Worm (Caenorhabditis elegans): ENCODE results near the gene frpr-9.

frpr-9 gene

DNA sequence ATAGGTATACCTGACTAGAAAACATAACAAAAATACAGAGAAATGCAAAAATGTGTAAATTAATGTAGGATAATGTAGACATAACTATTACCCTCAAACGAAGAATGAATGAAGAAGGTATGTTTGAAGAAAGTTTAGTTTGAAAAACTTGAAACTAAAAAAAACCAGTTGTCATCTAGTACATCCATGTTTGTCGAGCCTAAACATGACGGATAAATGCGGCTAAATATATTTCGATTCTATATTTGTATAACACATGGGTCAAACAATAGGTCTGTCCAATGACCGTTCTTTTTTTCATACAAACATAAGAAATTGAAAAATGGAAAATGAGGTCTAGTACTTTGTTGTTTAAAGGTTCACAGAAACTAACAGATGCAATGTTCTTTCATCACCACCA is 21.8 kb upstream of the frpr-9 start, which contains the start of gene F17C11.22:
TSS of gene F17C11.22 (minus strand) at position 101 of the 400 bp plus-strand sequence.
- TF ChIP-seq ttx-3 (tag; optimal IDR thresholded peaks at IDR 0.05) (no peak), ceh-24 (tag; optimal IDR thresholded peaks at IDR 0.05) (no peak), dmd-4 (tag; optimal IDR thresholded peaks at IDR 0.05; ENCODE audit: borderline replicate concordance) (no peak), syd-9 (tag; optimal IDR thresholded peaks at IDR 0.05) (no peak), K09A11.1 (tag; optimal IDR thresholded peaks at IDR 0.05; ENCODE audit: insufficient read depth) (no peak), nfya-1 (tag; optimal IDR thresholded peaks at IDR 0.05) (no peak), T23F11.4 (GFP tag; optimal IDR thresholded peaks at IDR 0.05) (no peak), pag-3 (tag; optimal IDR thresholded peaks at IDR 0.05; ENCODE audit: borderline replicate concordance) (no peak), sdc-2 (tag; optimal IDR thresholded peaks at IDR 0.05) (no peak), pax-1 (tag; optimal IDR thresholded peaks at IDR 0.05) (no peak), sox-2 (GFP tag; IDR thresholded peaks at IDR 0.05) (no peak), pha-4 (tag; optimal IDR thresholded peaks at IDR 0.05) (no peak), ceh-18 (tag; optimal IDR thresholded peaks at IDR 0.05) (no peak), sox-4 (tag; optimal IDR thresholded peaks at IDR 0.05) (no peak)

DNA sequence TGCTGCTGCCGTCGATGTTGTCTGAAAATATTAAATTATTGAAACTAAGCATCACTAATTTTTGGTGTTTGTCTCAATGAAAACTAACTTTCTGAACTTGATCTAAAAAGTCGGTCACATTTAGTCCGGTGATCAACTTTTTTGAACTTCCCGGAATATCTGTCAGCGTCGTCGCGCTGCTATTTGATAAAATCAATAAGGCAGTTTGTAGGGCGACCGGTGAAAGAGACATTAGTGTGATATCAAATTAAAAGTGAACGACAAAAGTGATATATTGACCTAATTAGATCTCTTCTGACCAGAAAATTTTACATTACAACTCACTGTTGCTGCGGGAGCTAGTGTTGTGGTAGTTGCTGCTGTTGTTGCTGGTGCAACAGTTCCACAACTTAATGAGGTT is 21.0 kb upstream of the frpr-9 start:
- no peak for TF ChIP-seq ets-4 (tag; optimal IDR thresholded peaks at IDR 0.05)
- TF ChIP-seq eyg-1 (tag; optimal IDR thresholded peaks at IDR 0.05): no peak
- TF ChIP-seq madf-2 (tag; optimal IDR thresholded peaks at IDR 0.05): no peak

DNA sequence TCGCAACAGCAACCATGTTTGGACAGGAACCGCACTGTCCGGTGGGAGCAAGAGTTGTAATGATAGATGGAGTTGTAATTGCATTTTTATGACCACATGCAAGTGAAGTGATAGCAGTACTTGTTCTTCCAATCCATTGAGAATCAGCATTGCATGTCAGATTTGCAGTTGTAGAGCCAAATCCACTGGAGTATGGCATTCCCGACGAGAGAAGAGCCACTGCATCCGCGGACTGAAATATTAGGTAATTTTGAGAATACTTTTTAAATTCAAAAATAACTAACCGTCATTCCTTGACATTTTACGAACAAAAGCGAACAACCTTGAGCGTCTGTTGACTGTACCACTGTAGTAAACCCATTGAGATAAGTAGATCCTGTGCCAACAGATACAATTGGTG is 16.8 kb upstream of the frpr-9 start:
- TF ChIP-seq nhr-11 (tag; optimal IDR thresholded peaks at IDR 0.05) (no peak), ceh-30 (tag; optimal IDR thresholded peaks at IDR 0.05) (no peak), Y22D7AL.16 (tag; optimal IDR thresholded peaks at IDR 0.05) (no peak), hlh-15 (tag; optimal IDR thresholded peaks at IDR 0.05) (no peak), hlh-8 (tag; optimal IDR thresholded peaks at IDR 0.05) (no peak), rnt-1 (tag; optimal IDR thresholded peaks at IDR 0.05) (no peak), tbx-2 (tag; optimal IDR thresholded peaks at IDR 0.05) (no peak), ceh-6 (GFP tag; optimal IDR thresholded peaks at IDR 0.05) (no peak), lin-11 (tag; optimal IDR thresholded peaks at IDR 0.05) (no peak), ceh-9 (tag; optimal IDR thresholded peaks at IDR 0.05) (no peak), C08G9.2 (tag; optimal IDR thresholded peaks at IDR 0.05) (no peak), npax-4 (tag; optimal IDR thresholded peaks at IDR 0.05) (no peak), pha-2 (tag; optimal IDR thresholded peaks at IDR 0.05) (no peak), sox-4 (tag; optimal IDR thresholded peaks at IDR 0.05) (no peak), C38D4.7 (GFP tag; optimal IDR thresholded peaks at IDR 0.05) (no peak), sox-2 (GFP tag; IDR thresholded peaks at IDR 0.05) (no peak), ama-1 (optimal IDR thresholded peaks at IDR 0.05) (no peak), elt-2 (tag; optimal IDR thresholded peaks at IDR 0.05) (no peak), mec-3 (tag; optimal IDR thresholded peaks at IDR 0.05; ENCODE audit: borderline replicate concordance) (no peak), che-1 (tag; optimal IDR thresholded peaks at IDR 0.05) (no peak)

DNA sequence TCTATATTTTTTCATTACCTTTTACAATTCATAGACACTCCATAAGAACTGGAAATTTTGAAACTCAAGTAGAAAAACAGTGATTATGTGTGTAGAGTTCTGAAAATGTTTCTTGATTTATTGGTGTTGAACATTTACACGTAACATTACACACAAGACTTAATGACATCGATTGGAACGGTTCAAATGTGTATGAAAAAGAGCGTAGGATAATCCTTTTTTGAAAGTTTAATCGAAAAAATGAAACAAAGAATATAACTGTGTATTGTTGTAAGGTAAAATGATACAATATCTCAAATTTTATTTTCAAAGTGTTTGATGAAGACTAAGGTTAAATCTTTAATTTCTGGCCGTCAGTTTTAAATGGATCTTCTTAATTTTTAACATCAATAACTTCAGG is 10.8 kb upstream of the frpr-9 start, which contains the start of gene fig-1:
TSS of gene fig-1 (minus strand) at position 101 of the 400 bp plus-strand sequence.
- no peak for TF ChIP-seq ceh-24 (tag; optimal IDR thresholded peaks at IDR 0.05)
- TF ChIP-seq zip-5 (tag; optimal IDR thresholded peaks at IDR 0.05): no peak
- TF ChIP-seq ceh-34 (tag; optimal IDR thresholded peaks at IDR 0.05): no peak
- no peak for TF ChIP-seq hlh-13 (GFP tag; optimal IDR thresholded peaks at IDR 0.05)
- no peak for TF ChIP-seq pha-2 (tag; optimal IDR thresholded peaks at IDR 0.05)
- TF ChIP-seq ceh-30 (tag; optimal IDR thresholded peaks at IDR 0.05): no peak
- no peak for TF ChIP-seq ama-1 (optimal IDR thresholded peaks at IDR 0.05)
- no peak for TF ChIP-seq fkh-6 (tag; optimal IDR thresholded peaks at IDR 0.05)
- no peak for TF ChIP-seq syd-9 (tag; optimal IDR thresholded peaks at IDR 0.05)
- no peak for TF ChIP-seq ets-4 (tag; optimal IDR thresholded peaks at IDR 0.05)
- no peak for TF ChIP-seq ceh-18 (tag; optimal IDR thresholded peaks at IDR 0.05)
- TF ChIP-seq gmeb-2 (tag; optimal IDR thresholded peaks at IDR 0.05): no peak
- TF ChIP-seq sdc-2 (tag; optimal IDR thresholded peaks at IDR 0.05): no peak
